Fruit fly (Drosophila melanogaster) Kc167 (cell line): Measurements from ENCODE around the gene Ptth.

ENCODE experiments used
- Sin3A ChIP-seq: fragments of >200 bp; optimal IDR thresholded peaks from 2 replicates; lab custom pipeline; 2018; ENCODE audit warnings: missing external identifiers
- h ChIP-seq: fragments of >200 bp; optimal IDR thresholded peaks from 3 replicates; lab custom pipeline; 2018; ENCODE audit warnings: missing external identifiers
- insv ChIP-seq: fragments of >200 bp; optimal IDR thresholded peaks from 3 replicates; lab custom pipeline; 2018; ENCODE audit warnings: missing external identifiers
- psq ChIP-seq: fragments of >200 bp; optimal IDR thresholded peaks from 2 replicates; lab custom pipeline; 2017; ENCODE audit warnings: missing external identifiers

- TF ChIP-seq psq (lab: Kevin White, UChicago) (no peak), h (lab: Kevin White, UChicago) (no peak), insv (lab: Kevin White, UChicago) (no peak), Sin3A (no peak)
Measured at dm6 chr2L:606952-607351, 30.3 kb upstream of the Ptth start.
